Worm (Caenorhabditis elegans) whole organism, mixed stage, embryonic: ENCODE results near the gene F48E3.9.

ENCODE experiments used
- M03D4.4 ChIP-seq: sonication (generic microtip); optimal IDR thresholded peaks from 2 replicates; lab custom pipeline; 2017; ENCODE audit warnings: mild to moderate bottlenecking, missing genetic modification characterization, missing compliant biosample characterization
- bed-3 ChIP-seq: fragments of 200-800 bp; sonication (Bioruptor generic); optimal IDR thresholded peaks from 3 replicates; lab custom pipeline; 2018; ENCODE audit warnings: mild to moderate bottlenecking, missing genetic modification characterization, moderate library complexity, missing compliant biosample characterization
- blmp-1 ChIP-seq: fragments of 150-350 bp; optimal IDR thresholded peaks from 2 replicates; lab custom pipeline; 2014; ENCODE audit warnings: missing biosample characterization, missing genetic modification characterization
- ceh-43 ChIP-seq: fragments of 200-800 bp; sonication (Bioruptor generic); optimal IDR thresholded peaks from 2 replicates; lab custom pipeline; 2018; ENCODE audit warnings: mild to moderate bottlenecking, missing genetic modification characterization, moderate library complexity, missing compliant biosample characterization
- ces-1 ChIP-seq: fragments of 150-350 bp; optimal IDR thresholded peaks from 2 replicates; lab custom pipeline; 2014; ENCODE audit warnings: missing biosample characterization, missing genetic modification reagents, missing genetic modification characterization
- cnd-1 ChIP-seq: fragments of 200-800 bp; sonication (Bioruptor generic); optimal IDR thresholded peaks from 2 replicates; lab custom pipeline; 2018; ENCODE audit warnings: mild to moderate bottlenecking, missing genetic modification characterization, missing compliant biosample characterization
- drap-1 ChIP-seq: fragments of 200-800 bp; sonication (Bioruptor generic); optimal IDR thresholded peaks from 3 replicates; lab custom pipeline; 2018; ENCODE audit warnings: mild to moderate bottlenecking, missing genetic modification characterization, missing compliant biosample characterization
- elt-3 ChIP-seq: fragments of 150-350 bp; optimal IDR thresholded peaks from 2 replicates; lab custom pipeline; 2014; ENCODE audit warnings: missing biosample characterization, missing genetic modification characterization
- flh-1 ChIP-seq: fragments of 200-800 bp; sonication (Bioruptor generic); optimal IDR thresholded peaks from 2 replicates; lab custom pipeline; 2018; ENCODE audit warnings: mild to moderate bottlenecking, missing genetic modification characterization, moderate library complexity, missing compliant biosample characterization
- hlh-1 ChIP-seq: fragments of 150-350 bp; optimal IDR thresholded peaks from 2 replicates; lab custom pipeline; 2014; ENCODE audit warnings: missing biosample characterization, missing genetic modification reagents, missing genetic modification characterization
- lin-13 ChIP-seq: fragments of 150-350 bp; optimal IDR thresholded peaks from 2 replicates; lab custom pipeline; 2014; ENCODE audit warnings: missing biosample characterization, missing genetic modification characterization
- lin-32 ChIP-seq: fragments of 200-800 bp; sonication (Bioruptor generic); optimal IDR thresholded peaks from 2 replicates; lab custom pipeline; 2018; ENCODE audit warnings: mild to moderate bottlenecking, missing genetic modification characterization, missing compliant biosample characterization
- mab-5 ChIP-seq: fragments of 150-350 bp; optimal IDR thresholded peaks from 2 replicates; lab custom pipeline; 2014; ENCODE audit warnings: missing biosample characterization, missing genetic modification characterization
- mep-1 ChIP-seq: fragments of 150-350 bp; optimal IDR thresholded peaks from 2 replicates; lab custom pipeline; 2017; ENCODE audit warnings: missing biosample characterization, missing genetic modification reagents, missing genetic modification characterization, inconsistent platforms
- nhr-12 ChIP-seq: fragments of 150-350 bp; optimal IDR thresholded peaks from 2 replicates; lab custom pipeline; 2014; ENCODE audit warnings: missing biosample characterization, missing genetic modification characterization
- nhr-237 ChIP-seq: fragments of 150-350 bp; optimal IDR thresholded peaks from 2 replicates; lab custom pipeline; 2014; ENCODE audit warnings: missing biosample characterization, missing genetic modification characterization
- nhr-28 ChIP-seq: fragments of 150-350 bp; optimal IDR thresholded peaks from 2 replicates; lab custom pipeline; 2014; ENCODE audit warnings: missing biosample characterization, missing genetic modification characterization
- nhr-76 ChIP-seq: sonication (generic microtip); optimal IDR thresholded peaks from 2 replicates; lab custom pipeline; 2017; ENCODE audit warnings: missing biosample characterization, missing genetic modification characterization
- pha-4 ChIP-seq: fragments of 150-350 bp; optimal IDR thresholded peaks from 2 replicates; lab custom pipeline; 2018; ENCODE audit warnings: missing biosample characterization, missing genetic modification reagents, missing genetic modification characterization
- sem-2 ChIP-seq: fragments of 200-800 bp; sonication (Bioruptor generic); optimal IDR thresholded peaks from 2 replicates; lab custom pipeline; 2018; ENCODE audit warnings: mild to moderate bottlenecking, missing genetic modification characterization, missing compliant biosample characterization
- snpc-4 ChIP-seq: fragments of 150-350 bp; optimal IDR thresholded peaks from 2 replicates; lab custom pipeline; 2014; ENCODE audit warnings: missing biosample characterization, missing genetic modification characterization
- sptf-1 ChIP-seq: sonication (generic microtip); optimal IDR thresholded peaks from 2 replicates; lab custom pipeline; 2017; ENCODE audit warnings: mild to moderate bottlenecking, missing genetic modification characterization, moderate library complexity, missing compliant biosample characterization
- tbx-8 ChIP-seq: fragments of 200-800 bp; sonication (Bioruptor generic); optimal IDR thresholded peaks from 2 replicates; lab custom pipeline; 2018; ENCODE audit warnings: mild to moderate bottlenecking, missing genetic modification characterization, moderate library complexity, missing compliant biosample characterization
- unc-120 ChIP-seq: sonication (generic microtip); optimal IDR thresholded peaks from 2 replicates; lab custom pipeline; 2017; ENCODE audit warnings: missing genetic modification characterization, missing compliant biosample characterization; ENCODE audit not compliant: poor library complexity, severe bottlenecking
- unc-62 ChIP-seq: fragments of 150-350 bp; optimal IDR thresholded peaks from 2 replicates; lab custom pipeline; 2014; ENCODE audit warnings: missing biosample characterization, missing genetic modification reagents, missing genetic modification characterization
- zip-8 ChIP-seq: fragments of 150-350 bp; optimal IDR thresholded peaks from 2 replicates; lab custom pipeline; 2014; ENCODE audit warnings: missing biosample characterization, missing genetic modification characterization
- ztf-11 ChIP-seq: fragments of 150-350 bp; optimal IDR thresholded peaks from 2 replicates; lab custom pipeline; 2014; ENCODE audit warnings: missing biosample characterization, missing genetic modification characterization

Gene F48E3.9

ce11 chrX:7506533-7506932 is 25.7 kb downstream of the F48E3.9 start, which contains the start of gene lgc-11:
TSS of gene lgc-11 (minus strand) at chrX:7506633.
- no peak for TF ChIP-seq cnd-1 (tag; lab: Kevin White, UChicago)
- no peak for TF ChIP-seq lin-13 (tag; lab: Kevin White, UChicago)
- TF ChIP-seq tbx-8 (GFP tag; lab: Kevin White, UChicago) = no peak
- no peak for TF ChIP-seq lin-32 (GFP tag; lab: Kevin White, UChicago)
- TF ChIP-seq, all 35 proteins: peak for 0

- TF ChIP-seq nhr-76 (no peak), nhr-12 (tag; lab: Kevin White, UChicago) (no peak), snpc-4 (tag; lab: Kevin White, UChicago) (no peak), bed-3 (GFP tag; lab: Kevin White, UChicago) (no peak), pha-4 (tag; lab: Kevin White, UChicago) (no peak), zip-8 (tag; lab: Kevin White, UChicago) (no peak), ztf-11 (tag; lab: Kevin White, UChicago) (no peak), elt-3 (tag; lab: Kevin White, UChicago) (no peak), flh-1 (GFP tag; lab: Kevin White, UChicago) (no peak), unc-62 (GFP tag; lab: Kevin White, UChicago) (no peak), cnd-1 (tag; lab: Kevin White, UChicago) (no peak), nhr-237 (tag; lab: Kevin White, UChicago) (no peak), drap-1 (GFP tag; lab: Kevin White, UChicago) (no peak), mep-1 (tag; lab: Kevin White, UChicago) (no peak), hlh-1 (tag; lab: Kevin White, UChicago) (no peak)
- TF ChIP-seq, all 35 proteins: peak for 0
Measured at ce11 chrX:7507141-7507540, 26.3 kb downstream of the F48E3.9 start.

- no peak for TF ChIP-seq M03D4.4
- TF ChIP-seq bed-3 (GFP tag; lab: Kevin White, UChicago) = no peak
- no peak for TF ChIP-seq nhr-28
- TF ChIP-seq, all 35 proteins: peak for 0
Measured at ce11 chrX:7512714-7513113, 31.9 kb downstream of the F48E3.9 start.

ce11 chrX:7519569-7519968 is 38.7 kb downstream of the F48E3.9 start, which contains the start of gene chts-1:
TSS of gene chts-1 (minus strand) at chrX:7519669.
- no peak for TF ChIP-seq pha-4 (tag; lab: Kevin White, UChicago)
- no peak for TF ChIP-seq tbx-8 (GFP tag; lab: Kevin White, UChicago)
- no peak for TF ChIP-seq sptf-1 (tag; lab: Kevin White, UChicago)
- no peak for TF ChIP-seq unc-120 (tag; lab: Kevin White, UChicago)
- no peak for TF ChIP-seq blmp-1 (tag; lab: Kevin White, UChicago)
- no peak for TF ChIP-seq cnd-1 (tag; lab: Kevin White, UChicago)
- no peak for TF ChIP-seq M03D4.4
- no peak for TF ChIP-seq nhr-12 (tag; lab: Kevin White, UChicago)
- no peak for TF ChIP-seq ztf-11 (tag; lab: Kevin White, UChicago)
- TF ChIP-seq snpc-4 (tag; lab: Kevin White, UChicago) = no peak
- no peak for TF ChIP-seq nhr-76
- TF ChIP-seq mab-5 (tag; lab: Kevin White, UChicago) = no peak
- no peak for TF ChIP-seq mep-1 (tag; lab: Kevin White, UChicago)
- TF ChIP-seq ceh-43 = no peak
- TF ChIP-seq lin-13 (tag; lab: Kevin White, UChicago) = no peak
- no peak for TF ChIP-seq unc-62 (GFP tag; lab: Kevin White, UChicago)
- TF ChIP-seq sem-2 (GFP tag; lab: Kevin White, UChicago) = no peak

DNA sequence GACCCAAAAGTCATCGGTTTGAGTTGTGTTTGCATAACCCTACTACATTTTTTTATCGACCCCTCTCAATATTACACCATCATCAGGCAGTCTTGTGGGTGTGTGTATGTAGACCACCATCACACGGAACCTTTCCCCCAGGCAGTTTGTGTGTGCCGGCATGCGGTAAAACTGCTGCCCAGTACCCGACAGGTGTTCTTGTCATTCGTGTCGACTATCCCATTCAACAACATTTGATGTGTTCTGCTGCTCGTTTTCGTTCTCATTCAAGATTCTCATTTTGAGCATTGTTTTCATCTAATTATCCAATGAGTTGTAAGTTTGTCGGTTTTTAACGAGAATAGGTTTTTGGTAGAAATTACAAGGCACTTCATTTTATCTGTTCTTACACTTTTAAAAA is 41.7 kb downstream of the F48E3.9 start:
- no peak for TF ChIP-seq bed-3 (GFP tag; lab: Kevin White, UChicago)
- TF ChIP-seq hlh-1 (tag; lab: Kevin White, UChicago) = peak; percentile 88
- TF ChIP-seq, all 35 proteins: peak for 1

DNA sequence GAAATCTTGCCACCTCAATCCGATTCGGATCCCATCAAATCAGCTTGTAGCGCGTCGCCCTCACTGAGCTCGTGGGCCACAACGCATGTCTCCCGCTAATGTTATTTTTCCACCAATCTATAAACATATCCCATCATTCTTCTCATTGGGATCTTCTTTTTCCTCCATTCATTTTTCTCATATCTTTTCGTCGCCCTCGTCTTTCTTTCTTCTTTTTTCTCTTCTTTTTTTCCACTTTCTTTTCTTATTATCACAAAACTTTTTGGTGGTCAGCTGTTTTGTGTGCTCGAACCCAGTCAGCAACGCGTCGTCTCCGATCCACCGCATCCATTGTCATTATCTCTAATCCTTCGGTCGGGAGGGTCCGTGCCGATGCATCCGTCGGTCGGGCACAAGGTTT is 42.9 kb downstream of the F48E3.9 start:
- TF ChIP-seq ces-1 = peak; percentile 9
- TF ChIP-seq cnd-1 (tag; lab: Kevin White, UChicago) = no peak
- peak; percentile 90 for TF ChIP-seq hlh-1 (tag; lab: Kevin White, UChicago)
- no peak for TF ChIP-seq sptf-1 (tag; lab: Kevin White, UChicago)
- TF ChIP-seq unc-62 (GFP tag; lab: Kevin White, UChicago) = peak; percentile 18
- TF ChIP-seq M03D4.4 = peak; percentile 34
- TF ChIP-seq unc-120 (tag; lab: Kevin White, UChicago) = peak; percentile 29
- TF ChIP-seq nhr-28 = no peak
